Worm (Caenorhabditis elegans): ENCODE results near the gene F58E6.4.

- TF ChIP-seq elt-3 (tag; optimal IDR thresholded peaks at IDR 0.05) (no peak), nhr-12 (tag; optimal IDR thresholded peaks at IDR 0.05) (no peak), ztf-11 (tag; optimal IDR thresholded peaks at IDR 0.05) (no peak), lin-13 (tag; optimal IDR thresholded peaks at IDR 0.05) (no peak), drap-1 (GFP tag; optimal IDR thresholded peaks at IDR 0.05) (no peak), unc-120 (tag; optimal IDR thresholded peaks at IDR 0.05; ENCODE audit: poor library complexity, severe bottlenecking) (no peak), nhr-237 (tag; optimal IDR thresholded peaks at IDR 0.05) (no peak), snpc-4 (tag; optimal IDR thresholded peaks at IDR 0.05) (no peak), ceh-43 (GFP tag; optimal IDR thresholded peaks at IDR 0.05) (no peak), pha-4 (tag; optimal IDR thresholded peaks at IDR 0.05) (no peak), nhr-76 (tag; optimal IDR thresholded peaks at IDR 0.05) (no peak)
Measured at ce11 chrV:9702755-9703154, 47.5 kb downstream of the F58E6.4 start, which contains the start of gene xbx-6.
